Worm (Caenorhabditis elegans) whole organism, L4/young adult: ENCODE data around the gene F41H10.4.

Experiments used
- dao-5 ChIP-seq: sonication (generic microtip); optimal IDR thresholded peaks from 2 replicates; lab custom pipeline; 2016; ENCODE audit warnings: missing genotype, missing genetic modification characterization, moderate library complexity, missing compliant biosample characterization
- him-1 ChIP-seq: sonication (generic microtip); optimal IDR thresholded peaks from 2 replicates; lab custom pipeline; 2016; ENCODE audit warnings: missing genotype, missing genetic modification reagents, missing genetic modification characterization, missing compliant biosample characterization

DNA sequence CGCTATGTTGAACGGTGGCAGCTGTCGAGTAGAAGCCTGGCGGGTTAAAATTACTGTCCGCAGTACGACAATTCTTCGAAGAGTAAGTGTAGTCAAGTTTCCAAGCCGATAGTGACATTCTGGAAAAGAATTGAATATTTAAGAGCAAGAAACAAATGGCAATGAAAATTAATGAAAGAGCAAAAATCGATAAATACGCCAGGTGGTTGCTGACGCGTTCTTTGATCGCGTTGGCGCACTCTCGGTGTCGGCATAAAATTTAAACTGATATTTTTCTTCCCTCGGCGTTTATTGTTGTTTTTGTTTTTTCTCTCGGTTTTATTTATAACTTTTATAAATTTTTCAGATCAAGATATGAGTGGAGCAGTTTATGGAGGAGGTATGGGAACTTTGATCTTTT, 30.3 kb downstream of the F41H10.4 start, which contains the start of the genes perm-3 and swsn-6:
- TF ChIP-seq him-1 (tag; lab: Kevin White, UChicago) (no peak), dao-5 (tag; lab: Kevin White, UChicago) (no peak)
